Worm (Caenorhabditis elegans): ENCODE results near the gene F36H5.18.
"Not testable (repeated sequence)": the region's sequence is repeated elsewhere in the genome, so short reads cannot be mapped to it uniquely, and the experiment has no call there.

ce11 chrII:1775234-1775633 is 15.5 kb downstream of the F36H5.18 start, which contains the start of gene F36H5.14:
- not testable (repeated sequence) for TF ChIP-seq W03F9.2, him-1 (tag; optimal IDR thresholded peaks at IDR 0.05)
